Worm (Caenorhabditis elegans): Measurements from ENCODE around the gene F59F3.6.
A peak's percentile ranks its signal among the peaks of the same experiment; 100 is the strongest.

Gene F59F3.6

DNA sequence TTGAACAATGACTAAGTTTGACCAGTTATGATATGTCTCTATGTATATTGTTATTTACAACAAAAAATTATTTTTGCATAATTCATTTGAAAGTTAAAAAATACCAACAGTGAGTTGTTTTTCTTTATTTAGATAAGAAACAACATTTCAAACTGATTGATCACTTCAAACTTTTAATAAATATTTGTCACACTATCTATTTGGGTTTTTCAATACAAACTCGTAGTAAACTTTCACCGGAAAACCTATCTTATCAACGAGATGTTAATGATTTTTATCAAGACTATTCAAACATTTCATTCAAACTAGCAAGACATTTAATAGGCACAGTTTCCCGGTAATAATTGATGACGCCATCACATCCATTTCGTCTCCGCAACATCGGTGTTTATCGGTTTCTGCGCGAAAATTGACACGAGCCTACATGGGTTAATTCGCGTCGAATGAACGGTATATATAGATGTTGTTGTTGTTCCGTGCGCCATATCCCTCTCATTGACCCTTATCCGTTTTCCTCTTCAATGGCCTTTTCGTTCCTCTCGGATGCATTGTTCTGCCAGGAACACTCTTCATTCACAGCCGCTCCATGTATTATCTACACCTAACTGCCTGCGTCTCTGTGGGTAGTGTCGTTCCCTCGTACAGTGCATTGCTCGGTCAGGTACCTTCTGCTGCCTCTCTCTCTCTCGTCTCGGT, 8.8 kb downstream of the F59F3.6 start (continued):
- TF ChIP-seq mes-2 (tag; optimal IDR thresholded peaks at IDR 0.05; ENCODE audit: poor library complexity, severe bottlenecking) (no peak), nhr-111 (GFP tag; optimal IDR thresholded peaks at IDR 0.05) (no peak), mep-1 (tag; optimal IDR thresholded peaks at IDR 0.05) (no peak), F10B5.3 (tag; optimal IDR thresholded peaks at IDR 0.05) (no peak), lin-15B (tag; optimal IDR thresholded peaks at IDR 0.05) (no peak), zag-1 (tag; optimal IDR thresholded peaks at IDR 0.05) (no peak), snpc-1.2 (GFP tag; IDR thresholded peaks at IDR 0.05) (no peak), lin-13 (GFP tag; optimal IDR thresholded peaks at IDR 0.05) (no peak), zip-11 (GFP tag; IDR thresholded peaks at IDR 0.05) (no peak), nhr-6 (tag; optimal IDR thresholded peaks at IDR 0.05) (no peak), nhr-48 (tag; optimal IDR thresholded peaks at IDR 0.05) (no peak), hlh-30 (tag; optimal IDR thresholded peaks at IDR 0.05; ENCODE audit: insufficient read depth) (no peak)

DNA sequence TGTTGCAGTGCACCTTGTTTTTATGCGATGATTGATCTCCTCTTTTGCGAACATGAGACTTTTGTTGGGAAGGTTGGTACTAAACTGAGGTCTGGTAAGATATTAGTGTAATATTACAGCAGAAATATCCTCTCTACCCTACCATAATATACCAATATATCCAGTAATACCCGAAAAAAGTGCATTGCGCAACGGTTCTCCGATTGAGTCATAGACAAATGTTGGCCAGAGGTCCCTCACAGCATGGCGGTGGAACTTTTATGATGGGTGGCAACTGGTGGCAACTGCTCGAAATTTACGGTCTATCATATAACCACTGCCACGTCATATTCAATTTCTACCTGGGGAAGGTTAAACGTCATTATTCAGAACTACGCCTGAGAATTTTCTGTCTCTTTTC, 9.8 kb downstream of the F59F3.6 start:
- TF ChIP-seq ceh-44 (GFP tag; IDR thresholded peaks at IDR 0.05): no peak
- no peak for TF ChIP-seq ztf-7 (tag; optimal IDR thresholded peaks at IDR 0.05)

DNA sequence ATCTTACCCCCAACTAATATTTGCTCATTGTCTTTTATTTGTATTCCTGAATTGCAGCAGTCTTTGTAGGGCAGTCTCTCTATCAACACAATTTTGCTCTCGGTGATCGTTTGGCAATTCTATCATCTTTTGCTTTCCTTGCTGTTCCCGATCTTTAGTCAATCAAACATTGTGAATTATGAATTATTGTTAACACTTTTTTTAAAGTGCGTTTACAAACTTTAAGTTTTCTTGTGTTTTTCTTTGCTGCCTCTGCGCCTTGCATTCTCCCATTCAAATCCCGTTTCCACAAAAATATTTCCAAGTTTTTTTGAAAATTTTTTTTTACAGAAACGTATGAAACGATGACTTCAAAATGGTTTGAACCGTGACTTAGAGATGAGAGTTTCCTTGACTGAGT, 17.0 kb downstream of the F59F3.6 start, which contains the start of gene ver-4:
Gene ver-4 (plus strand): TSS at position 301 of the 400 bp plus-strand sequence.
- no peak for TF ChIP-seq gei-8 (GFP tag; optimal IDR thresholded peaks at IDR 0.05)
- TF ChIP-seq ZK546.5 (tag; optimal IDR thresholded peaks at IDR 0.05): no peak
- peak; percentile 34 for TF ChIP-seq aha-1 (tag)
- TF ChIP-seq unc-130 (GFP tag; optimal IDR thresholded peaks at IDR 0.05): no peak
- TF ChIP-seq rbr-2 (tag; optimal IDR thresholded peaks at IDR 0.05): no peak
- no peak for TF ChIP-seq mxl-2 (GFP tag; conservative IDR thresholded peaks at IDR 0.05)
- TF ChIP-seq nhr-77 (tag; optimal IDR thresholded peaks at IDR 0.05): no peak

DNA sequence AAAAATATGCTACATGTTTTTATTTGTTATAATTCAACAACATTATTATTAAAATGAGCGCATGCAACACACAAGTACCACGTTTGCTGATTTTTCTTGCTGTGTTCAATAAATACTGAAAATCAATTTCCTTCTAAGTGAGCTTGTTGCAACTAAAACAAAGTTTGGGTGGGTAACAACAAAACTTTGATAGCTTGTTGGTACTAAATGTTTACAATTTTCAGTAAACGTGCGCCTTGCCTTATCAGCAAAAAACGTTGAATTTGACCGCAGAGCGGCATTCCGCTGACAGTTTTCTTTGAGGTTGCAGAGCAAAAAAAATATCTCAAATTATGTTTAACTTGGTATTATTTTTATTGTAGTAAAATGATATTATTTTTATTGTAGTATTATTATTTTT, 17.7 kb downstream of the F59F3.6 start:
- TF ChIP-seq gei-8 (GFP tag; optimal IDR thresholded peaks at IDR 0.05) (no peak), unc-62 (GFP tag; optimal IDR thresholded peaks at IDR 0.05 in 1 of 2) (no peak), unc-62 (tag; optimal IDR thresholded peaks at IDR 0.05) (no peak), dmd-6 (GFP tag; IDR thresholded peaks at IDR 0.05) (peak; percentile 43), aha-1 (tag) (peak; percentile 62), daf-16 (GFP tag; optimal IDR thresholded peaks at IDR 0.05) (peak in 1 of 2 experiments; percentile 25), daf-16 (tag; optimal IDR thresholded peaks at IDR 0.05) (peak; percentile 87)

DNA sequence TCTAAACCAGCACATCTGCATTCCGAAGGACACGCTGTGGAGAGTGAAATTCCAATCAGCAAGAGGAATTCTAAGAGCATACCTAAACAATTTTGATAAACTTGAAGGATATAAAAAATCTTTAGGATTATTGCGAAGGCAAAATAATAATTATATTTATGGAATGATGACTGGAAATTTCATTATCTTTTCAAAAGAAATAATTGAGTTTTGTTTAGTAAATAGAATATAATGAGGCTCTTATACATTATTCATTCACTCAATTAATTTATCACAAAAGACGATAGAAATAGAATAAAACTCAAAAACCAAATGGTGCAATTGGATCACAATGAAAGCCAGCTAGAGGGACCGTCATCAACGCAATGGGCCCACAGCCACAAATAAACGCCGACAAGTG, 19.9 kb downstream of the F59F3.6 start, which contains the start of gene pxn-2:
Gene pxn-2 (minus strand): TSS at position 101 of the 400 bp plus-strand sequence.
- TF ChIP-seq ces-1 (GFP tag; optimal IDR thresholded peaks at IDR 0.05) (no peak), unc-62 (GFP tag; optimal IDR thresholded peaks at IDR 0.05 in 1 of 2) (peak in 1 of 2 experiments; percentile 16), unc-62 (tag; optimal IDR thresholded peaks at IDR 0.05) (no peak)

DNA sequence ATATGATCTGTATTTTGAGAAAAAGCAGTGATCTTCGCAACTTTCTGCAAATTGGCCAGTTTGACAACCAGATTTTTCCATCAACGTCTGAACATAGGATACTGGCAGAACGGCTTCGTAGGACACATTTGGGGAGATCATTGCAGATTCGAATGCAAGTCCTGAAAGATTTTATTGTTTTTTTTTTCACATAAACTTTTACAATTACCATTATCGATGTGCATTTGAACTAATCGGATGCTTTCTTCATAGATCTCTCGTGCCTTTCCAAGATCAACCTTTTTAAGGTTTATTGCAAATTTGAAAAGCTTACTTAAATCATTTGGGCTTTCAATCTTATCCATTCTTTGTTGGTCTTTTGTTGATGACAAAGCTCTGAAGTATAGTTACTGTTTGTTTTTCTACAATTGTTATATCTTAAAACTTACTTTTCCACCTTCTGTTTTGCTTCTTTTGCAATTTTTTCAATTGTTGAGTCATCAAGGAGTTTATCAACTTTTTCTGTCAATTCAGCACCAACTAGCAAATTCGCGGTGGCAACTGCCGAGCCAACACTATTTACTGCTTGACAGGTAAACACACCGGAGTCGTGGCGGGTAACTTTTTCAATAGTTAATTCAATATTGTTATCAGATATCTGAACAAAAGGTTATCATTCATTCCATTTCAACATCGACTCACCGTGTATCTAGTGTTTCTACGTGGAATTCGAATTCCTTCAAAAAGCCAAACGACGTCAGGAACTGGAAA, 22.5 kb downstream of the F59F3.6 start:
- TF ChIP-seq zfp-2 (tag; optimal IDR thresholded peaks at IDR 0.05): no peak
- no peak for TF ChIP-seq daf-16 (GFP tag; optimal IDR thresholded peaks at IDR 0.05)
- TF ChIP-seq daf-16 (tag; optimal IDR thresholded peaks at IDR 0.05): peak; percentile 93

DNA sequence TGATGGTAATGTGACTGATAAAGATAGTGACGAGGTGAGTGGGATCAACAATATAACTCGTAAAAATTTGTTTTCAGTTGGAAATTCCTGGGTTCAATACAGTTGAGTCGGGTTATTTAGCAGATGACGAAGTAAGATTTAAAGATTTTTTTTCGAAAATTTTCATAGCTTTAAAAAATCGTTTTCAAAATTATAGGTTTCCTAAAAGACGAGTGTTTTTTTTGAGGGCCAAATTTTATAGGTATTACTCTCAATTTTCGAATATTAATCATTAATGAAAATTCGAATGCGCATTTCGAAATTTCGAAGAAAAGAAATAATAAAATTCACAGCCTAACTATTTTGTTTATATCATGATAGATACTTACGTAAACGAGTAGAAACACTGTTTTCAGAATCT, 28.0 kb downstream of the F59F3.6 start:
- TF ChIP-seq arid-1 (GFP tag; conservative IDR thresholded peaks at IDR 0.05): no peak
- TF ChIP-seq unc-62 (GFP tag; optimal IDR thresholded peaks at IDR 0.05 in 1 of 2): peak in 1 of 2 experiments; percentile 85
- no peak for TF ChIP-seq unc-62 (tag; optimal IDR thresholded peaks at IDR 0.05)
- TF ChIP-seq snpc-4 (tag; optimal IDR thresholded peaks at IDR 0.05): no peak
- TF ChIP-seq lin-29 (GFP tag; IDR thresholded peaks at IDR 0.05): no peak
- no peak for TF ChIP-seq ztf-7 (tag; optimal IDR thresholded peaks at IDR 0.05)
- peak; percentile 71 for TF ChIP-seq aha-1 (tag)
- TF ChIP-seq mxl-3 (GFP tag; optimal IDR thresholded peaks at IDR 0.05): no peak
- TF ChIP-seq dmd-9 (GFP tag; IDR thresholded peaks at IDR 0.05): no peak
- no peak for TF ChIP-seq daf-16 (GFP tag; optimal IDR thresholded peaks at IDR 0.05)
- TF ChIP-seq daf-16 (tag; optimal IDR thresholded peaks at IDR 0.05): no peak
- no peak for TF ChIP-seq nhr-77 (tag; optimal IDR thresholded peaks at IDR 0.05)
- no peak for TF ChIP-seq Y75B8A.6 (GFP tag; IDR thresholded peaks at IDR 0.05)
- no peak for TF ChIP-seq sdz-12 (GFP tag; optimal IDR thresholded peaks at IDR 0.05)
- no peak for TF ChIP-seq egl-27 (tag; optimal IDR thresholded peaks at IDR 0.05)

All from whole organism, L4 larva.